Fruit fly (Drosophila melanogaster): ENCODE data around the gene Grl36b.

Grl36b gene

dm6 chr2L:18077969-18078368 lies 47.6 kb downstream of the Grl36b start, which contains the start of gene Arr1:
TSS of gene Arr1 (plus strand) at chr2L:18078269.
- TF ChIP-seq Dfd (GFP tag; optimal IDR thresholded peaks at IDR 0.05) (no peak), Vsx2 (GFP tag; optimal IDR thresholded peaks at IDR 0.05; ENCODE audit: partially characterized antibody) (no peak), N (GFP tag; optimal IDR thresholded peaks at IDR 0.05) (no peak), tai (GFP tag; optimal IDR thresholded peaks at IDR 0.05) (no peak), usp (GFP tag; optimal IDR thresholded peaks at IDR 0.05) (no peak), Hr83 (GFP tag; optimal IDR thresholded peaks at IDR 0.05; ENCODE audit: poor library complexity, severe bottlenecking) (no peak), CG32264 (GFP tag; optimal IDR thresholded peaks at IDR 0.05) (no peak), foxo (GFP tag; optimal IDR thresholded peaks at IDR 0.05) (no peak)
